Fruit fly (Drosophila melanogaster) whole organism, embryonic: ENCODE measurements around the gene CG3630.

Experiments
- Bgb ChIP-seq: fragments of 200-800 bp; sonication (Bioruptor generic); IDR thresholded peaks from 2 replicates; pipeline ENCODE4 v1.3.6; 2022; ENCODE audit warnings: missing biosample characterization, missing genetic modification characterization; ENCODE audit not compliant: partially characterized antibody
- CG10274 ChIP-seq: fragments of 200-800 bp; sonication (Bioruptor generic); optimal IDR thresholded peaks from 3 replicates; lab custom pipeline; 2017; ENCODE audit warnings: missing biosample characterization, mild to moderate bottlenecking, missing genetic modification characterization
- CG10431 ChIP-seq: fragments of 200-800 bp; sonication (Bioruptor generic); optimal IDR thresholded peaks from 3 replicates; lab custom pipeline; 2018; ENCODE audit warnings: missing biosample characterization, mild to moderate bottlenecking, missing genetic modification characterization
- CG11695 ChIP-seq: fragments of 200-800 bp; sonication (Bioruptor generic); IDR thresholded peaks from 3 replicates; pipeline ENCODE4 v1.3.6; 2022; ENCODE audit warnings: missing biosample characterization, missing genetic modification characterization
- CG12071 ChIP-seq: fragments of 200-800 bp; sonication (Bioruptor generic); optimal IDR thresholded peaks from 3 replicates; lab custom pipeline; 2018; ENCODE audit warnings: missing biosample characterization, mild to moderate bottlenecking, missing genetic modification characterization
- CG12155 ChIP-seq: fragments of 200-800 bp; sonication (Bioruptor generic); optimal IDR thresholded peaks from 3 replicates; lab custom pipeline; 2016; ENCODE audit warnings: missing biosample characterization, missing genetic modification characterization
- CG12299 ChIP-seq: fragments of 200-800 bp; sonication (Bioruptor generic); optimal IDR thresholded peaks from 2 replicates; lab custom pipeline; 2018; ENCODE audit warnings: missing biosample characterization, mild to moderate bottlenecking, missing genetic modification characterization
- CG13123 ChIP-seq: fragments of 200-800 bp; sonication (Bioruptor generic); optimal IDR thresholded peaks from 2 replicates; lab custom pipeline; 2016; ENCODE audit warnings: missing biosample characterization, missing genetic modification characterization
- CG13287 ChIP-seq: fragments of 200-800 bp; sonication (Bioruptor generic); IDR thresholded peaks from 2 replicates; pipeline ENCODE4 v1.3.6; 2022; ENCODE audit warnings: missing biosample characterization, missing genetic modification characterization; ENCODE audit not compliant: partially characterized antibody
- CG16779 ChIP-seq: fragments of 200-800 bp; sonication (Bioruptor generic); IDR thresholded peaks from 2 replicates; pipeline ENCODE4 v1.3.6; 2022; ENCODE audit warnings: missing biosample characterization, missing genetic modification characterization
- CG2199 ChIP-seq: fragments of 200-800 bp; sonication (Bioruptor generic); IDR thresholded peaks from 3 replicates; pipeline ENCODE4 v1.3.6; 2022; ENCODE audit warnings: missing biosample characterization, missing genetic modification characterization
- CG3281 ChIP-seq: fragments of 200-800 bp; sonication (Bioruptor generic); optimal IDR thresholded peaks from 3 replicates; lab custom pipeline; 2017; ENCODE audit warnings: missing biosample characterization, mild to moderate bottlenecking, missing genetic modification characterization
- CG4617 ChIP-seq: fragments of 200-800 bp; sonication (Bioruptor generic); optimal IDR thresholded peaks from 3 replicates; lab custom pipeline; 2016; ENCODE audit warnings: missing biosample characterization, missing genetic modification characterization, borderline replicate concordance
- CG7372 ChIP-seq: fragments of 200-800 bp; sonication (Bioruptor generic); IDR thresholded peaks from 2 replicates; pipeline ENCODE4 v1.3.6; 2022; ENCODE audit warnings: missing biosample characterization, missing genetic modification characterization
- CG7786 ChIP-seq: fragments of 200-800 bp; sonication (Bioruptor generic); optimal IDR thresholded peaks from 2 replicates; lab custom pipeline; 2016; ENCODE audit warnings: missing biosample characterization, missing genetic modification characterization
- CG7987 ChIP-seq: fragments of 200-800 bp; sonication (Bioruptor generic); optimal IDR thresholded peaks from 2 replicates; lab custom pipeline; 2018; ENCODE audit warnings: missing biosample characterization, mild to moderate bottlenecking, missing genetic modification characterization, moderate library complexity
- Dek ChIP-seq: fragments of 200-800 bp; sonication (Bioruptor generic); optimal IDR thresholded peaks from 3 replicates; lab custom pipeline; 2019; ENCODE audit warnings: missing biosample characterization, mild to moderate bottlenecking, missing genetic modification characterization, moderate library complexity
- Dll ChIP-seq: fragments of 200-800 bp; sonication (Bioruptor generic); IDR thresholded peaks from 4 replicates; pipeline ENCODE4 v1.3.6; 2022; ENCODE audit warnings: missing biosample characterization, missing genetic modification characterization; ENCODE audit not compliant: partially characterized antibody
- Drgx ChIP-seq: fragments of 200-800 bp; sonication (Bioruptor generic); IDR thresholded peaks from 2 replicates; pipeline ENCODE4 v1.3.6; 2022; ENCODE audit warnings: missing biosample characterization, missing genetic modification characterization
- Fer2 ChIP-seq: fragments of 200-800 bp; sonication (Bioruptor generic); optimal IDR thresholded peaks from 2 replicates; lab custom pipeline; 2018; ENCODE audit warnings: missing biosample characterization, mild to moderate bottlenecking, missing genetic modification characterization, moderate library complexity
- Gug ChIP-seq: fragments of 200-800 bp; sonication (Bioruptor generic); IDR thresholded peaks from 4 replicates; pipeline ENCODE4 v1.3.6; 2022; ENCODE audit warnings: missing biosample characterization, missing genetic modification characterization
- HLH4C ChIP-seq: fragments of 200-800 bp; sonication (Bioruptor generic); IDR thresholded peaks from 3 replicates; pipeline ENCODE4 v1.3.6; 2022; ENCODE audit warnings: missing biosample characterization, missing genetic modification characterization; ENCODE audit not compliant: partially characterized antibody
- Hey ChIP-seq: fragments of 200-800 bp; sonication (Bioruptor generic); optimal IDR thresholded peaks from 3 replicates; lab custom pipeline; 2018; ENCODE audit warnings: missing biosample characterization, mild to moderate bottlenecking, missing genetic modification characterization
- NFAT ChIP-seq: fragments of 200-800 bp; sonication (Bioruptor generic); IDR thresholded peaks from 2 replicates; pipeline ENCODE4 v1.3.6; 2022; ENCODE audit warnings: missing biosample characterization, missing genetic modification characterization
- Oli ChIP-seq: fragments of 200-800 bp; sonication (Bioruptor generic); optimal IDR thresholded peaks from 2 replicates; lab custom pipeline; 2018; ENCODE audit warnings: missing biosample characterization, mild to moderate bottlenecking, missing genetic modification characterization, moderate library complexity
- Side ChIP-seq: fragments of 200-800 bp; sonication (Bioruptor generic); optimal IDR thresholded peaks from 2 replicates; lab custom pipeline; 2016; ENCODE audit warnings: missing biosample characterization, missing genetic modification characterization
- TFAM ChIP-seq: fragments of 200-800 bp; sonication (Bioruptor generic); optimal IDR thresholded peaks from 2 replicates; lab custom pipeline; 2017; ENCODE audit warnings: missing biosample characterization, missing genetic modification characterization, inconsistent platforms
- Tbp ChIP-seq: fragments of >200 bp; optimal IDR thresholded peaks from 2 replicates; lab custom pipeline; 2018; ENCODE audit warnings: missing biosample characterization, missing genetic modification characterization
- Usf ChIP-seq: fragments of 200-800 bp; sonication (Bioruptor generic); optimal IDR thresholded peaks from 2 replicates; lab custom pipeline; 2017; ENCODE audit warnings: missing genotype, missing biosample characterization, missing genetic modification characterization
- Vsx1 ChIP-seq: fragments of 200-800 bp; sonication (Bioruptor generic); optimal IDR thresholded peaks from 2 replicates; lab custom pipeline; 2017; ENCODE audit warnings: missing biosample characterization, mild to moderate bottlenecking, missing genetic modification characterization, missing genetic modification reagents
- aop ChIP-seq: fragments of 200-800 bp; sonication (Bioruptor generic); IDR thresholded peaks from 2 replicates; pipeline ENCODE4 v1.3.6; 2022; ENCODE audit warnings: missing biosample characterization, missing genetic modification characterization
- bigmax ChIP-seq: fragments of 200-800 bp; sonication (Bioruptor generic); optimal IDR thresholded peaks from 2 replicates; lab custom pipeline; 2018; ENCODE audit warnings: missing biosample characterization, mild to moderate bottlenecking, missing genetic modification characterization
- btn ChIP-seq: fragments of 200-800 bp; sonication (Bioruptor generic); optimal IDR thresholded peaks from 2 replicates; lab custom pipeline; 2016; ENCODE audit warnings: missing biosample characterization, missing genetic modification characterization
- da ChIP-seq: fragments of 200-800 bp; sonication (Bioruptor generic); optimal IDR thresholded peaks from 2 replicates; lab custom pipeline; 2016; ENCODE audit warnings: missing biosample characterization, missing genetic modification characterization
- h ChIP-seq: fragments of >200 bp; optimal IDR thresholded peaks from 2 replicates; lab custom pipeline; 2017
- her ChIP-seq: fragments of 200-800 bp; sonication (Bioruptor generic); optimal IDR thresholded peaks from 2 replicates; lab custom pipeline; 2016; ENCODE audit warnings: missing biosample characterization, missing genetic modification characterization
- jing ChIP-seq: fragments of 200-800 bp; sonication (Bioruptor generic); optimal IDR thresholded peaks from 2 replicates; lab custom pipeline; 2018; ENCODE audit warnings: missing biosample characterization, mild to moderate bottlenecking, missing genetic modification characterization
- jumu ChIP-seq: fragments of 200-800 bp; sonication (Bioruptor generic); optimal IDR thresholded peaks from 3 replicates; lab custom pipeline; 2016; ENCODE audit warnings: missing biosample characterization, missing genetic modification characterization
- lmd ChIP-seq: fragments of 200-800 bp; sonication (Bioruptor generic); IDR thresholded peaks from 2 replicates; pipeline ENCODE4 v1.3.6; 2022; ENCODE audit warnings: missing biosample characterization, missing genetic modification characterization
- nom ChIP-seq: fragments of 200-800 bp; sonication (Bioruptor generic); optimal IDR thresholded peaks from 2 replicates; lab custom pipeline; 2017; ENCODE audit warnings: missing biosample characterization, missing genetic modification characterization, mild to moderate bottlenecking, moderate library complexity, missing genetic modification reagents
- p53 ChIP-seq: fragments of 200-800 bp; sonication (Bioruptor generic); optimal IDR thresholded peaks from 2 replicates; lab custom pipeline; 2016; ENCODE audit warnings: missing biosample characterization, missing genetic modification characterization
- pfk ChIP-seq: fragments of 200-800 bp; sonication (Bioruptor generic); optimal IDR thresholded peaks from 2 replicates; lab custom pipeline; 2018; ENCODE audit warnings: missing biosample characterization, mild to moderate bottlenecking, missing genetic modification characterization, moderate library complexity
- pros ChIP-seq: fragments of 200-800 bp; sonication (Bioruptor generic); optimal IDR thresholded peaks from 3 replicates; lab custom pipeline; 2019; ENCODE audit warnings: missing biosample characterization, mild to moderate bottlenecking, missing genetic modification characterization, moderate library complexity
- ranshi ChIP-seq: fragments of 200-800 bp; sonication (Bioruptor generic); IDR thresholded peaks from 2 replicates; pipeline ENCODE4 v1.3.6; 2022; ENCODE audit warnings: missing biosample characterization, missing genetic modification characterization
- slou ChIP-seq: fragments of 200-800 bp; sonication (Bioruptor generic); optimal IDR thresholded peaks from 3 replicates; lab custom pipeline; 2016; ENCODE audit warnings: missing biosample characterization, missing genetic modification characterization
- sna ChIP-seq: fragments of 200-800 bp; sonication (Bioruptor generic); IDR thresholded peaks from 2 replicates; pipeline ENCODE4 v1.3.6; 2022; ENCODE audit warnings: missing biosample characterization, missing genetic modification characterization; ENCODE audit not compliant: partially characterized antibody
- sob ChIP-seq: fragments of 200-800 bp; sonication (Bioruptor generic); IDR thresholded peaks from 2 replicates; pipeline ENCODE4 v1.3.6; 2022; ENCODE audit warnings: missing biosample characterization, missing genetic modification characterization
- tin ChIP-seq: fragments of 200-800 bp; sonication (Bioruptor generic); optimal IDR thresholded peaks from 3 replicates; lab custom pipeline; 2016; ENCODE audit warnings: missing biosample characterization, missing genetic modification characterization
- ttk ChIP-seq: fragments of 200-800 bp; sonication (Bioruptor generic); IDR thresholded peaks from 2 replicates; pipeline ENCODE4 v2.1.2; 2022; ENCODE audit warnings: missing biosample characterization, missing genetic modification characterization
- tx ChIP-seq: fragments of 200-800 bp; sonication (Bioruptor generic); optimal IDR thresholded peaks from 2 replicates; lab custom pipeline; 2016; ENCODE audit warnings: missing biosample characterization, missing genetic modification characterization
- vvl ChIP-seq: fragments of 200-800 bp; sonication (Bioruptor generic); IDR thresholded peaks from 2 replicates; pipeline ENCODE4 v1.3.6; 2022; ENCODE audit warnings: missing biosample characterization, missing genetic modification characterization
- z ChIP-seq: fragments of 200-800 bp; sonication (Bioruptor generic); IDR thresholded peaks from 3 replicates; pipeline ENCODE4 v1.3.6; 2022; ENCODE audit warnings: missing biosample characterization, missing genetic modification characterization

Gene CG3630

DNA sequence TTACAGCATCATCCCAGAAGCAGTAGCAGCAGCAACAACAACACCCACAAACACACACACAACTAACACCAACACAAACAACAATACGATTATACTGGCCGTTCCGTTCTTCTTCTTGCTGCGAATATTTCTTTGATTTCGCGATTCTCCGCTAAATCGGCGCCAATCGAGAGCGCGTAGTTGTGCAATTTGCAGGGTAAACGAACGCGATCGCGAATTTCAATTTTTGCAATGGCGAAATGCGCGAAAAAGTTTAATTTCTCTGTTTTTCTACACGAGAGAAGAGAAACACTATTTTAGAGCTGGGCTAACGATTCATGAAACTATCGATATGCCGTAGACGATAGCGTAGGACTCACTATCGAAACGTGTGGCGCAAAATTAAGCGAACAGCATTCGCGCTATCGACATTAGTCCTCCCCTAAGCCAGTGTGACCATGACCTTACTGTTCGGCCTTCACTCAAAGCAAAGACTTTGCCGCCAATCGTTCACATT is 3.3 kb upstream of the CG3630 start, which contains the start of gene wapl (continued):
- 0 out of 2 replicates have a peak, but pooled peaks have one; percentile 32 for TF ChIP-seq sob (GFP tag; lab: Robert Waterston, UW)
- TF ChIP-seq her (GFP tag; lab: Kevin White, UChicago), result peak; percentile 64
- no peak for TF ChIP-seq CG12299
- TF ChIP-seq Vsx1 (GFP tag; lab: Kevin White, UChicago), result no peak
- no peak for TF ChIP-seq Tbp (GFP tag; lab: Kevin White, UChicago)
- peak; percentile 25 for TF ChIP-seq jumu (GFP tag; lab: Kevin White, UChicago)
- peak; percentile 89 for TF ChIP-seq CG4617 (GFP tag; lab: Kevin White, UChicago)
- TF ChIP-seq pfk (GFP tag; lab: Kevin White, UChicago), result no peak
- no peak for TF ChIP-seq btn
- peak; percentile 8 for TF ChIP-seq tin (GFP tag; lab: Kevin White, UChicago)
- no peak for TF ChIP-seq slou
- no peak for TF ChIP-seq Oli (tag; lab: Kevin White, UChicago)
- peak; percentile 61 for TF ChIP-seq vvl
- TF ChIP-seq Dll (GFP tag; lab: Robert Waterston, UW), result peak; percentile 94
- TF ChIP-seq jing (GFP tag; lab: Kevin White, UChicago), result no peak
- TF ChIP-seq lmd (GFP tag; lab: Robert Waterston, UW), result no peak; the same call in 1 of the 2 replicates
- TF ChIP-seq Drgx (GFP tag; lab: Robert Waterston, UW), result no peak
- peak; percentile 16 for TF ChIP-seq nom
- no peak for TF ChIP-seq Side (GFP tag; lab: Kevin White, UChicago)
- TF ChIP-seq Bgb (GFP tag; lab: Robert Waterston, UW), result peak; percentile 97
- no peak for TF ChIP-seq CG12071 (GFP tag; lab: Kevin White, UChicago)
- no peak for TF ChIP-seq p53 (GFP tag; lab: Kevin White, UChicago)
- no peak for TF ChIP-seq h
- no peak for TF ChIP-seq CG10274 (GFP tag; lab: Kevin White, UChicago)
- TF ChIP-seq ttk, result no peak
- no peak for TF ChIP-seq Hey (tag; lab: Kevin White, UChicago)
- no peak for TF ChIP-seq CG13123 (GFP tag; lab: Kevin White, UChicago)
- peak; percentile 91 for TF ChIP-seq sna
- no peak for TF ChIP-seq CG3281 (GFP tag; lab: Kevin White, UChicago)
- TF ChIP-seq HLH4C (GFP tag; lab: Robert Waterston, UW), result peak; percentile 92
- 0 out of 2 replicates have a peak, but pooled peaks have one; percentile 26 for TF ChIP-seq NFAT (GFP tag; lab: Robert Waterston, UW)
- peak; percentile 12 for TF ChIP-seq CG12155
- TF ChIP-seq CG2199 (GFP tag; lab: Robert Waterston, UW), result no peak
- no peak for TF ChIP-seq tx (GFP tag; lab: Kevin White, UChicago)
- TF ChIP-seq pros (GFP tag; lab: Kevin White, UChicago), result no peak
- peak; percentile 51; the same call in 1 of the 4 replicates for TF ChIP-seq Gug (GFP tag; lab: Robert Waterston, UW)
- TF ChIP-seq CG7987 (GFP tag; lab: Kevin White, UChicago), result no peak
- TF ChIP-seq bigmax (GFP tag; lab: Kevin White, UChicago), result no peak
- no peak for TF ChIP-seq Dek
- no peak for TF ChIP-seq ranshi (GFP tag; lab: Robert Waterston, UW)
- TF ChIP-seq Fer2 (tag; lab: Kevin White, UChicago), result no peak
- no peak for TF ChIP-seq aop (GFP tag; lab: Robert Waterston, UW)
- no peak for TF ChIP-seq CG7786 (GFP tag; lab: Kevin White, UChicago)
- no peak for TF ChIP-seq TFAM (GFP tag; lab: Kevin White, UChicago)
- TF ChIP-seq CG7372 (GFP tag; lab: Robert Waterston, UW), result no peak
- TF ChIP-seq CG11695, result 0 out of 3 replicates have a peak, but pooled peaks have one; percentile 23
- no peak for TF ChIP-seq CG16779 (GFP tag; lab: Robert Waterston, UW)
- TF ChIP-seq Usf, result no peak
- no peak for TF ChIP-seq z
- no peak for TF ChIP-seq da
- no peak for TF ChIP-seq CG10431 (GFP tag; lab: Kevin White, UChicago)
- TF ChIP-seq CG13287 (GFP tag; lab: Robert Waterston, UW), result peak; percentile 96
